Fruit fly (Drosophila melanogaster): ENCODE data around the gene CG4880.
A peak's percentile ranks its signal among the peaks of the same experiment; 100 is the strongest.

CG4880 gene

DNA sequence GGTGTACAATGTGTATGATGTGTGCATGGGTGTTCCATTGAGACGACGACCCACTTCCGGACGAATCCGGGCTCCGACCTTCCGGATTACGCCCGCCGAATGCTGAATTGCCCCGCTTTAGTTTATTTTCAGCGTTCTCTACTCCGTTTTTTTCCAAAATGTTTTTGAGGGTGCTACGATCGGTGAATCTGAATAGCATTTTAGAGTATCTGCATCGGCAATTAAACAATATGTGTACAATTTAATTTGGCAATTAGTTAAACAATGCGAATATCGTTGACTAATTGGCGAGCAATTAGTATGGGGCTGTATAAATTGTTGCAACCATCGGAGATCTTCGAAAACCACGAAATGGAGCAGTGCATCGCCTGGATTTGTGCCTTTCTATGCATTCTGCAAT lies 2.9 kb downstream of the CG4880 start, which contains the start of gene CG13002:
Gene CG13002, plus strand, starts transcription at position 301 of the 400 bp plus-strand sequence.
- no peak for TF ChIP-seq noc (tag; optimal IDR thresholded peaks at IDR 0.05)

DNA sequence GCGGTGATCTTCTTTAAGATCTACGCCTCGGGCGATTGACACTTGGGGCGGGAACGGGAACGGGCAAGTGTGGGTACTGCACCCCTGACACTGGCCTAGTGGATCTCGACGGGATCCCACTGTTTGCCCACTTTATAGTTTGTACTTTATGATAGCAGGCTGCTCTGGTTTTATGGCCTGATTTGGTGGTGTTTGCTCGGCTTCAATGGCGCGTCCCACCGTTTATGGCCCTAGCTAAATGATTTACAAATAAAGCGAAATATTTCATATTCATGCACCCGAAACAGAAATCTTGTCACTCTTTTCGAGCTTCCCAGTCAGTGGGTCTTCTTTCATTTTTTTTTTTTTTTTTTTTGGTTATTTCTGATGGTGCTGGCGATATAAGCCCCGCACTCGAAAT lies 4.0 kb downstream of the CG4880 start:
- TF ChIP-seq noc (tag; optimal IDR thresholded peaks at IDR 0.05) = peak; percentile 74

DNA sequence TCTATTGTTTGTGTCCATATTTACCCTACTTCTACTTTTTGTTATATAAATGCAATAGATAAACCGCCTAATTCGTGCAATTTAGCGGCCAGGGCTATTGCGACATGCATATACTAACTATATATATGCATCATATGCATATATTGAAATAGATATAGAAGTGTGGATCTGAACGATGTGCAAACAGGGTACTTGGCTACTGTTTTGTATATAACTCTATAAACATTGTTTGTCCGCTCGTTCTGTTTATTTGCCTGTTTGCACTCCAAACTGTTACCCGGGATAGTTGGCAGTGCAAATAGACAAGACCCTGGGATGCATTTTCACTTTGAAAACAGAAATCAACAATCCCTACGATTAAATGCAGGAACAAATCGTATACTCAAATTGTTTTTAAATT lies 6.4 kb downstream of the CG4880 start:
- no peak for TF ChIP-seq noc (tag; optimal IDR thresholded peaks at IDR 0.05)

DNA sequence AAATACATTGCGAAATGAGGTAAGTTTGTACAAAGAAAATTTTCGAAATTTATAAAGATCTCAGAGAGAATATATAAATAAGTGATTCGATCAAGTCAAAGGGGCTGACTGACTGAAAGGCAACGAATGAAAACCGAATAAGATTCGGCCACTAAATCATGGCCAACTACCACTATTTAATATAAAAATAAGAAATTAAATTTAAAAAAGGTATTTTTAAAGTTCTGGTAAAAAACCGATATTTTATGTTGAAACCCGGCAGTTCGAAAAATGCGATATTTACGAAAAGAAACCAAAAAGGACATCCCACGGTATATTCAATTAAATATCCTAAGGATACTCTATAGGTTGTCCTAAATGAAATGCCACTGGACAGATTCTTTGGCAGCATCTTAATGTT lies 10.5 kb downstream of the CG4880 start, which contains the start of gene CG33252:
Gene CG33252, minus strand, starts transcription at position 101 of the 400 bp plus-strand sequence.
- no peak for TF ChIP-seq noc (tag; optimal IDR thresholded peaks at IDR 0.05)

DNA sequence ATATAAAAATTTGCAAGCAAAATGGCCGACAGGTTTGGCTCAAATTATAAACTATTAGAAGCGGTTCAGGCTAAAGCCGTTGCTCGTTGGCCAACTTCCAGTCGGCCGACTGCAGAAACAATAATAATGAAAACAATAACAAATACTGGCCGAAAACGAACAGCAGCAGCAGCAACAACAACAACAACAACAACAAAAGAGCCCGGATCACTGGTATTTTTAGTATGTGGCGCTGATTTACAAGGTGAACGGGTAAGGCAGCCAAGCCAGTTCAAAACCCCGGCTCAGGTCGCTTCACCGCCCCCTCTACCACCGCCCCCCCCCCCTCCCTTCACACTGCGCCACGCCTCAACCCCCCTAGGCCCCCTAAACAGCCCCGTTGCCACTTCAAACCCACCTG lies 13.7 kb downstream of the CG4880 start:
- TF ChIP-seq noc (tag; optimal IDR thresholded peaks at IDR 0.05) = no peak

DNA sequence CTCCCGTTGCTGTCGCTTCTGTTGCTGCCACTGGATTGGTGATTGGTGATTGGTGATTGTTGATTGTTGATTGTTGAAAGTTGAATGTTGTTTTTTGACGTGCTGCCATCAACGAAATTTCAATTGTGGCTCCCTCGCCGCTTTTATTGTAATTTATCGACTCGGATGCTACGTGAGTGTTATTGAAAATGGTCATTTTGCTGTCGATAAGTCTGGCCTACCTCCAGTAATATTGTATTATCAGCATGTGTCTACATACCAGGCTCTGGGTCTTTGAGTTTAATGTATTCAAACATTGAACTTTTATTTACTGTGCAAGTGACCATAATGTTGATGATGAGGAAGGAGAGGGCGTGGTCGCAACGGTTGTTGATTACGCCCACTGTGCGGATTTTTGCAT lies 15.8 kb downstream of the CG4880 start:
- no peak for TF ChIP-seq noc (tag; optimal IDR thresholded peaks at IDR 0.05)

DNA sequence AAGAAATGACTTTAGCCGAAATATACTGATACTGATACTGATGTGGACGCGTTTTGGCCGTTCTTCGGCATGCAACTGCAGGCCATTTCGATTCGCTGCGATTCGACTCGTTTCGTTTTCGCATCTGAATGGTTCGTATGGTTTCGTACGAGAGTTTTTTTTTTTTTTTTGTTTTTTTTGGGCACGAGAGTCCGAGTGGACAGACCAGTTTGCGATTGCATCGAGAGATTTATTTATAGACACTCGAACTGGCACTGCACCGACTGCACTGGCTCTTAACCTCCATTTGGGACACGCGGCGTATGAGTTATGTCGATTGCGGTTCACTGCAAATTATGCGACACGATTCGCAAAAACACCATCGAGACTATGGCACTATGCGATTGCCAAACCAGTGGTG lies 19.4 kb downstream of the CG4880 start:
- TF ChIP-seq noc (tag; optimal IDR thresholded peaks at IDR 0.05) = no peak

DNA sequence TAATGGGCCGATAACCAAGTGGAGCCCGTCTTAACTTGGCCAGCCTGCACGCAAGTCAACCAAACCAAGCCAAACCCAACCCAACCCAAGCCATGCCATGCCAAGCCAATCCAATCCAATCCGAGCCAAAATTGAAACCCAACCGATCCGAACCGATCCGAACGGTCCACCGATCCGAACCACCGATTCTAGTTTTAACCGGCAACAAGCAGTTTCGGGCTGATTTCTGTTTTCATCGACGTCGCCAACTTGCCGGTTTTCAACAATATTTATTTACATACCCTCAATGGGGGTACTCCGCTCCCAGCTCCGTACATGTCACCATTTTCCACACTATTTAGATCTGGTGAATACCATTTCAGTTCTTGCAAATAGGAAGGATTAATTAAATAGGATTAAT lies 20.4 kb downstream of the CG4880 start:
- no peak for TF ChIP-seq noc (tag; optimal IDR thresholded peaks at IDR 0.05)

DNA sequence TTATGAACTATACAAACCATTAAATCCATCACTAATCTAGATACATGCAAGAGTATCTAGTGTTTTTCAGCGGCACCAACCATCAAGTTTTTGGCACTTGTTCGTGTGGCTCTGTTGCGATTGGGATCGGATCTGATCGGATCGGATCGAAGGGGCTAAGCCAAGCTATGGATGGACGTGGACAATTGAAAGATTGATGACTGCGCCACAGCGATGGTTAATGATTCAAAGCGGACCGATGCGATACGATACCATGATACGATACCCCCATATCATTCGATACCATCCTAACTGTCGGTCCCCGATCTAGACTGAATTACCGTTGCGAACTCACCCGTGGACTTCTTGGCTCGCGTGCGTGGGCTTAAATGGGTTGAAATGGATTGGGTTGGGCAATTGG lies 21.1 kb downstream of the CG4880 start:
- no peak for TF ChIP-seq noc (tag; optimal IDR thresholded peaks at IDR 0.05)

DNA sequence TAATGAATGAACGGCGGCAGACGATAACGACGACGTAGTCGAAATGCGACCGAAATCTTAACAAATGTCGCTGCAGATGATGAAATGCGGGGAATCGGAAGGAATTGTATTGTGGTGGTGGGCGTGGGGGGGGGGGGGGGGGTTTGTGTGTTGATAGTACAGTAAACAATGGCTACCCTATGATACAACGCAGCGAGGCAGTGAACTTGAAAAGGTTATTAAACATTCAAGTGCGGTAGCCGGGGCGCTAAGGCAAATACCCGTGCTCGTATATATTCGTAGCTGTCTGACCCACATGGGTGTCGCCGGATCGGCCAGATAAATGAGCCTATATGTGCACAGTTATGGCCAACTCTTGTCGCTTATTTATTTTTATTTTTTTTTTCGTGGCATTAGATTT lies 22.7 kb downstream of the CG4880 start:
- TF ChIP-seq noc (tag; optimal IDR thresholded peaks at IDR 0.05) = no peak

DNA sequence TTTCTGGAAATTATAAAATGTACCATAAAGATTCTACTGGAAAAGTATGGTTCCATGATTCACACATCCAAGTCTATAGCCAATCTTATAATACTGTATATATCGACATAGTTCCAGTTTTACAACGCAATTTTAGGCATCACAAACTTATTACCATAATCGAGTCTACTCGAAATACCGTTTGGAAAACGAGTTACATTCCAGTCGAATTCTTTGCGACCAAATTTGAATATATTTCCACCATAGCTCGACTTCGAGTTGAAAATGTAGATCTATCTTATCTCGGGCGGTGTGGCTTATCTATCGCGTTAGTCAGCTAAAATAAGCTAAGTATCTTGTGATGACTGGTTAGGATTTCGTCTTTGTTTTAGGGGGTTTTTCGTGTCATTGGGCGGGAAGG lies 23.3 kb downstream of the CG4880 start:
- peak; percentile 18 for TF ChIP-seq noc (tag; optimal IDR thresholded peaks at IDR 0.05)

DNA sequence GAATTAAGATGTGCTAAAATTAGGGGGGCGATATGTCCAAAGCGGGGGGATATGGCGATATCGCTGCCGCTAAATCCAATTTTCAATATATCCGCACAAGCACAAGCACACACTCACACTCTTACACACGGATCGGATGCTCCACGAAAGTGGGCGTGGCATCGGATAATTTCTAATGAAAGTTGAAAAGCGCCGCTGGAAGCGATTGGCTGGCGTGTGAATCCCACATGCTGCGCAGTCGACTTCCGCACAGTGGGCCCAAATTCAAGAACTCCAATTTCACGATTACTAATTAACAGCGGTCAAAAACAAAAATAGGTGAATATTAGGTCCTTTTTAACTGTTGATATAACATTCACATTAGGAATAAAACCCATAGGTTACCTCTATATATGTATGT lies 25.3 kb downstream of the CG4880 start:
- no peak for TF ChIP-seq noc (tag; optimal IDR thresholded peaks at IDR 0.05)

DNA sequence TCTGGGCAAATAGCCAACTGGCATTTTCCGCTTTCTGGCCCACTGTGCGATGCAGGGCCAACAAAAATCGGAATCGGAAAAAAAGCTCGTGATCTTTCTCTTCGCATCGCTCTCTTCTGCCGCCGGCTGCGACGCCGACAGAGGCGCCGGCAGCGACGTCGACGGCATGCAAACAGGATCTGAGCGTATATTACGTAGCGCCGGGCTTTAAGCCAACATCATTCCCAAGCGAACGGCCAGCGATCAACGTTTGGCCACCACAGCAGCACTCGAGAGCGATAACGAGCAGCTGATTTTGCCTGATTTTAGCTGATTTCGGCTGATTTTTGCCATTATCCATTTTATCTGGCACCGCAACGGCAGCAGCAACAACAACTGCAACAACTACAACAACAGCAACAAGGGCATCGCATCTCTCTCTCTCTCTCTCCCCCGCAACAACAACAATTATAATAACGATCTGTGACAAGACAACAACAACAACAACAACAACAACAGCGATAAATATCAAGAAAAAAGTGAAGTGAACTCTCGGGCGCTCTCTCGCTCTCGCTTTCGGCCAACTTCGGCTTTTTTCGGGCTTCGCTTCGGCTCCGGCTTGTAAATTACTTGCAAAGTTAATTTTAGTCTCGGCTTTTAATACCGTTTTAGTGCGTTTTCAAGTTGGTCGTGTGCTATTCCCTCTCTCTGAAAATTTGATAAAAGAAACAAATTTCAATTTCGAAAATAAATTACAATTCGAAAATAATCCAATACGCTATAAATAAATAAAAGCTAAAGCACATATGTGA lies 26.5 kb downstream of the CG4880 start, which contains the start of gene CG4928:
Gene CG4928, plus strand, starts transcription at position 216 of the 791 bp plus-strand sequence.
- TF ChIP-seq noc (tag; optimal IDR thresholded peaks at IDR 0.05) = no peak

DNA sequence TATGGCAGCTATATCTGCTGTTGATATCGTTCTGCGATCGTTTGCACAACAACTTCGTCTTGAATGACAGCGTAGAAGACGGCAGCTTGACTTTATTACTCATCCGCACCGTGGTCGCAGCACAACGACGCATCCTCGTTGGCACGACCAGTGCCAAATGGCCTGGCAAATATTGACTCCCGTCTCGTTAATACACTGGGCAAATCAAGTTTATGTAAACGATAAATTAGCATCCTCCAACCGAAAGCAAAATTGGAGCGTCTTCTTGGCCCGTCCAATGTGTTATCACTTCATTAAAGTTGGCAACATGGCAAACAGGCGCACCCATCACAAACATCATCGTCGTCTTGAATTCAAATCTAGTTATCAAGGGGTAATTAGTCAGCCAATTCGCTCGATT lies 30.8 kb downstream of the CG4880 start:
- no peak for TF ChIP-seq noc (tag; optimal IDR thresholded peaks at IDR 0.05)

DNA sequence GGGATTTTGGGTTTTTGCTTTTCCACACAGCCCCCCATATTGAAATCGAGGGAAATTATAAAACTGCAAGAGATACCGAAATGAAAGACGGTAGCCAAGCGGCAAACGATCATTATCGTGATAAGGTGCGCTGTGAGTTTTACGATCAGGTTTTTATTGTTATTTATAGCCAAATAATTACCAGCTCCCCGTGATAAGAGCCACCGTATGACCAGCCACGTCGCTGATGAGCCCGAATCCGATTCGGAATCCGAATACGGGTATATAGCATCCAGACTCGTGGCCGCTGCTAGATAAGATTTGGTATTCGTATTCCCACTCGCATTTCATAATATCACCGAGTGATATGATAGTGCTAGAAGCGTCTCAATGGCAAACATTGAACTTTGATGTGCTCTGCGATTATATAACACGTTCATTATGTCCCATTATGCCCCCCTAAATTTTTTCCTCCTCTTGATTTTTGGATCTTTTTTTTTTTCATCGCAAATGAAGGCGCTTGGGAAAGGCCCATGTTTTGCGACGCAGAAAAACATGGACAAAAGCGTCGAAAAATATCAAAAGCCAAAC lies 32.2 kb downstream of the CG4880 start:
- TF ChIP-seq noc (tag; optimal IDR thresholded peaks at IDR 0.05) = peak; percentile 68

DNA sequence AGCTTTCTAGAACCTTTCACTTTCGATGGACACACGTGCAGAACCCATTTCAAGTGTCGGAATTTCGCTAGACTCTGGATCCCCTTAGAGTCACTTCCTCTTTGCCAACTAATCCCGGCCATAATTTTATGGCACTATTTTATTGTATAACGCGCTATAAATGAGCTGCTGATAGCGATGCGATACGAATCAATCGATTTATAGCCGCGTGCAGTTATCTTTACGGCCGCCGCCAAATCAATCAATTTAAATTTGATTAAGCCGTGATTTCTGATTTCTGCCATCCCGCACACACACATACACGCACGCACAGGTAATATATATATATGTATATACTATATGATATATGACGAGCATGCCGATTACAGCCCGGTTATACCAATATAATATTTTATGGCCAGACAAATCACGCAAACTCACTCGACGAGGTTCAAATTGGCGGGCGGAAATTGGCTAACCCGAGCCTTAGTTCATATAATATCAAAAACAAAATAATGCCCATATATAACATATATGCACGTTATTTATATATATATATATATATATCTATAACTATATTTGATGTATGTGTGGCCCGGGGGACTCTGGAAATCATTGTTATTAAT lies 34.2 kb downstream of the CG4880 start:
- peak; percentile 77 for TF ChIP-seq noc (tag; optimal IDR thresholded peaks at IDR 0.05)

DNA sequence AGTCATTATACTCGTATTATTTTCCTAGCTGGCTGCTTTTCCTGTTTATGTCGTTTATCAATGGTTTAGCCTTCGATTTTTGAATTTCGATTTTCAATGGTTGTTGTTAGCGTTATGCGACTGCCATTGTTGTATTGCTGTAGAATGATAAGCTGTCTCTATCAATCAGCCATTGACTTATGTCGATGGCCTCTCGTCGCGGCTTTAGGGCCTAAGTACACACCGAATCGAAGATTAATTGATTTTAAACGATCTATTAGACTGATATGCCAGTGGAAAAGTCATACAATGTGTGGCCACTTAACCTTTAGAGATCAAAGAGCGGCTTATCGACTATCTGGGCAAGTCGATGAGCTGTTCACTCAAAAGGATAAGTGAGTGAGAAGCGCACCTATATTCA lies 36.0 kb downstream of the CG4880 start:
- no peak for TF ChIP-seq noc (tag; optimal IDR thresholded peaks at IDR 0.05)

All from whole organism, larva.